Fruit fly (Drosophila melanogaster) whole organism, adult: Measurements from ENCODE around the gene CG10710.

Source experiments
- CG11617 ChIP-seq: fragments of 200-800 bp; sonication (Bioruptor generic); optimal IDR thresholded peaks from 2 replicates; lab custom pipeline; 2017; ENCODE audit warnings: mild to moderate bottlenecking, missing biosample characterization, missing genetic modification reagents, missing genetic modification characterization
- CG12768 ChIP-seq: fragments of 200-800 bp; sonication (Bioruptor generic); optimal IDR thresholded peaks from 2 replicates; lab custom pipeline; 2017; ENCODE audit warnings: missing biosample characterization, missing genetic modification characterization, mild to moderate bottlenecking, moderate library complexity, missing genetic modification reagents
- CG14711 ChIP-seq: fragments of 200-800 bp; sonication (Bioruptor generic); optimal IDR thresholded peaks from 2 replicates; lab custom pipeline; 2018; ENCODE audit warnings: missing biosample characterization, mild to moderate bottlenecking, missing genetic modification characterization, moderate library complexity
- CG1620 ChIP-seq: fragments of 200-800 bp; sonication (Bioruptor generic); optimal IDR thresholded peaks from 2 replicates; lab custom pipeline; 2016; ENCODE audit warnings: missing biosample characterization, missing genetic modification characterization
- CG33017 ChIP-seq: fragments of 200-800 bp; sonication (Bioruptor generic); optimal IDR thresholded peaks from 2 replicates; lab custom pipeline; 2018; ENCODE audit warnings: missing biosample characterization, mild to moderate bottlenecking, missing genetic modification characterization, moderate library complexity
- CG5204 ChIP-seq: fragments of 200-800 bp; sonication (Bioruptor generic); optimal IDR thresholded peaks from 2 replicates; lab custom pipeline; 2016; ENCODE audit warnings: missing biosample characterization, missing genetic modification characterization
- CG7045 ChIP-seq: fragments of 200-800 bp; sonication (Bioruptor generic); optimal IDR thresholded peaks from 2 replicates; lab custom pipeline; 2017; ENCODE audit warnings: missing biosample characterization, mild to moderate bottlenecking, missing genetic modification characterization
- CG7101 ChIP-seq: fragments of 200-800 bp; sonication (Bioruptor generic); optimal IDR thresholded peaks from 2 replicates; lab custom pipeline; 2018; ENCODE audit warnings: missing biosample characterization, mild to moderate bottlenecking, missing genetic modification characterization, moderate library complexity
- Clk ChIP-seq: fragments of 200-800 bp; sonication (Bioruptor generic); optimal IDR thresholded peaks from 2 replicates; lab custom pipeline; 2017; ENCODE audit warnings: missing biosample characterization, missing genetic modification characterization
- Crg-1 ChIP-seq: fragments of 200-800 bp; sonication (Bioruptor generic); optimal IDR thresholded peaks from 2 replicates; lab custom pipeline; 2016; ENCODE audit warnings: missing biosample characterization, missing genetic modification characterization
- Hr96 ChIP-seq: fragments of 200-800 bp; sonication (Bioruptor generic); optimal IDR thresholded peaks from 2 replicates; lab custom pipeline; 2016; ENCODE audit warnings: missing biosample characterization, missing genetic modification characterization
- Mnt ChIP-seq: fragments of 200-800 bp; sonication (Bioruptor generic); optimal IDR thresholded peaks from 2 replicates; lab custom pipeline; 2016; ENCODE audit warnings: missing biosample characterization, mild to moderate bottlenecking, missing genetic modification characterization
- bab1 ChIP-seq: fragments of 200-800 bp; sonication (Bioruptor generic); optimal IDR thresholded peaks from 3 replicates; lab custom pipeline; 2019; ENCODE audit warnings: missing biosample characterization, mild to moderate bottlenecking, missing genetic modification characterization, moderate library complexity
- cic ChIP-seq: fragments of 200-800 bp; sonication (Bioruptor generic); optimal IDR thresholded peaks from 2 replicates; lab custom pipeline; 2017; ENCODE audit warnings: missing biosample characterization, mild to moderate bottlenecking, missing genetic modification characterization, moderate library complexity
- cnc ChIP-seq, 2 experiments: fragments of >200 bp; optimal IDR thresholded peaks; 2 replicates each; lab custom pipeline; 2017
- kay ChIP-seq: fragments of 200-800 bp; sonication (Bioruptor generic); peaks from one replicate; lab custom pipeline; 2016; ENCODE audit warnings: missing biosample characterization, missing genetic modification characterization, borderline replicate concordance
- ovo ChIP-seq: fragments of 200-800 bp; sonication (Bioruptor generic); optimal IDR thresholded peaks from 2 replicates; lab custom pipeline; 2016; ENCODE audit warnings: missing biosample characterization, missing genetic modification characterization
- pad ChIP-seq: fragments of 200-800 bp; sonication (Bioruptor generic); optimal IDR thresholded peaks from 3 replicates; lab custom pipeline; 2017; ENCODE audit warnings: missing biosample characterization, missing genetic modification characterization, mild to moderate bottlenecking, moderate library complexity, missing genetic modification reagents
- tj ChIP-seq: fragments of 200-800 bp; sonication (Bioruptor generic); optimal IDR thresholded peaks from 3 replicates; lab custom pipeline; 2017; ENCODE audit warnings: missing biosample characterization, mild to moderate bottlenecking, missing genetic modification characterization, moderate library complexity
- toe ChIP-seq: fragments of 200-800 bp; sonication (Bioruptor generic); optimal IDR thresholded peaks from 2 replicates; lab custom pipeline; 2016; ENCODE audit warnings: missing biosample characterization, missing genetic modification characterization

CG10710 gene

DNA sequence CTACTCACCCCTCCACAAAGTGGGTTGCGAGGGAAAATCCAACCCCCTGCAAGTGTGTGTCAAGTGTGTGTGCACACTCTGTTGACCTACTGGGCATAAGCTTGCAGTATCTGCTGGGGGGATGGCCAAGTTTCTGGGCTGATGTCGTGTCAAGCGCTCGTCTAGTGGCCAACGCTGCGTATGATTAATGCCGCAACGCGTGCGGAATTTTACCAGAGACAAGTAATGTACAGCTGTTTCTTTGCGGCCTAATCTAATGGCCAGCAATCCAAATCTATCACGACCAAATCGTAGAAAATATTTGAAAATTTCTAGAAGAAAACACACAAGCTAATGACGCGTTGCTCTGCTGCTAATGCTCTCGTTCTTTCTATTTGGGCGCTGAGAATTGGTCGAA lies 40.2 kb downstream of the CG10710 start:
- no peak for TF ChIP-seq bab1 (GFP tag; lab: Kevin White, UChicago)
- peak; percentile 8 for TF ChIP-seq CG12768 (GFP tag; lab: Kevin White, UChicago)

DNA sequence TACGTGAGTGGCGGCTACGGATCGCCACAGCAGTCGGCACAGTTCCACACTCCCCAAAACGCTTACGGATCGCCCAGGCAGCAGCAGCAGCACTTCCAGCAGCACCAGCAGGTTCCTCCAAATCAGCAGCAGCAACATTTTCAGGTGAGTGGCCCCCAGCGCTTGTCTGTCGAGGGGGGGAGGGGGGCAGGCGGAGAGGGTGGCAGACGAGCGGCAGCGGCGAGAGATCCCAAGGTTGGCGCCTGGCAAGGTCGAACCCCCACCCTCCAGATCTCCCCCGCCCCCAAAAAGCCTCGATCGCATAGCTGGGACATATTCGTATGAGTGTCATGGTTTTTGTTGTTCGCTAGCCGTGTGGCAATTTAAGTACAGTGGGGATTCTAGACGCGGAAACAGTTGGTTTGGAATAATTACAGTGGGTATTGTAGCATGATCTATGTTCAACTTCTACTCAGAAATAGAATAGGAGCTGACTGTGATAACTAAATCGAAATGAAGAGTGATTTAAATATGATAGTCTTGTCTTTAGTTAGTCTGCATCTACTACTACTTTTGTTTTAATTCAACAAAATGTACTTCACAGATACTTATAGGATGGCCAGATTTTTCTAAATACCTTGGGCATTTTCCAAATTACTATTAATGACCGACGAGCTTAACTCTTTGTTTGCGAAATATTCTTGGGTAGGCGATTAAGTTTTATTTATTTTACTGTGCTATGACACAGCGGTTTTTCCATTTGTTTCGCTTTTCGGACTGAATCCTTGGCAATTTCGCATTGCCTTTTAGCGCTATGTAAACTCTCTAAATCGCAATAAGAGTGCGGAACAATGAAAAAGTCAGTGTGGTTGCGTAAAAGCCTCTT lies 40.8 kb downstream of the CG10710 start:
- TF ChIP-seq pad (GFP tag; lab: Kevin White, UChicago) = no peak
- no peak for TF ChIP-seq kay (GFP tag; lab: Kevin White, UChicago)
- no peak for TF ChIP-seq toe (GFP tag; lab: Kevin White, UChicago)
- no peak for TF ChIP-seq Hr96
- no peak for TF ChIP-seq Mnt (GFP tag; lab: Kevin White, UChicago)
- peak in 1 of 2 experiments; percentile 71 for TF ChIP-seq cnc (optimal IDR thresholded peaks at IDR 0.05; lab: Kevin White, UChicago)
- TF ChIP-seq CG33017 (tag; lab: Kevin White, UChicago) = no peak
- TF ChIP-seq CG14711 = no peak

DNA sequence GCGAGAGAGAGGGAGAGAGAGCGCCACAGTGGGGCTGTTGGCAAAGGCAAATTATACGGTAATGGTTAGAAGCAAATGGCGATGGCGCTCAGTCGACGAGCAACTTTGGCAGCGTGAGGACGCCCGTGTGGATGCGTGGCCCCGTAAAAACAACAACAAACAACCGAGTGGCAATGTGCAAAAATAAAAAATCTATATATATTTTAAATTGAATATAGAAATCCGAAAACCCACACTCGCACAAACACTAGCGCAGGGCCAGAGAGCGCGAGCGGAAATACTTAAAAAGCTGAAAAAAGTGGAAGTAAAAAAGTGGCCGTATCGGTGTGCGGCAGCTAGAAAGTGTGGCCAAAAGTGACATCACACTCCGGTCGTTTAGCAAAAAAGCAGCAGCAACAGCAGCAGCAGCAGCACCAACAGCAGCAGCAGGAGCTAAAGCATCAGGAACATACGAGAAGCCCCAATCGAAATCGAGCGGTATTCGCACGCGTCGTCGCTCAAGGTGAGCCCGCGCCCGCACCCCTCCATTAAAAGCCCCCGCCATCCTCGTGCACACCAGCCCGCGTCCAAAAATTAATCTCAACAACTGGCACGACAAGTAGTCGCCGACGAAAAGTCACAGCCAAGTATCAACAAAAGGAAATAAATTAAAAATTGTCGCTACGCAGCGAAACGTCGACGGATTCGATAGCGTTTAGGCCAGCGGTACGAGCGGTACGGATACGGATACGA lies 41.8 kb downstream of the CG10710 start, which contains the start of gene stv:
TSS of gene stv (plus strand) at position 89 of the 732 bp plus-strand sequence.
- TF ChIP-seq toe (GFP tag; lab: Kevin White, UChicago) (no peak), CG33017 (tag; lab: Kevin White, UChicago) (peak; percentile 18), CG7045 (GFP tag; lab: Kevin White, UChicago) (no peak), kay (GFP tag; lab: Kevin White, UChicago) (no peak), Clk (GFP tag; lab: Kevin White, UChicago) (no peak), Crg-1 (no peak), tj (GFP tag; lab: Kevin White, UChicago) (no peak)

DNA sequence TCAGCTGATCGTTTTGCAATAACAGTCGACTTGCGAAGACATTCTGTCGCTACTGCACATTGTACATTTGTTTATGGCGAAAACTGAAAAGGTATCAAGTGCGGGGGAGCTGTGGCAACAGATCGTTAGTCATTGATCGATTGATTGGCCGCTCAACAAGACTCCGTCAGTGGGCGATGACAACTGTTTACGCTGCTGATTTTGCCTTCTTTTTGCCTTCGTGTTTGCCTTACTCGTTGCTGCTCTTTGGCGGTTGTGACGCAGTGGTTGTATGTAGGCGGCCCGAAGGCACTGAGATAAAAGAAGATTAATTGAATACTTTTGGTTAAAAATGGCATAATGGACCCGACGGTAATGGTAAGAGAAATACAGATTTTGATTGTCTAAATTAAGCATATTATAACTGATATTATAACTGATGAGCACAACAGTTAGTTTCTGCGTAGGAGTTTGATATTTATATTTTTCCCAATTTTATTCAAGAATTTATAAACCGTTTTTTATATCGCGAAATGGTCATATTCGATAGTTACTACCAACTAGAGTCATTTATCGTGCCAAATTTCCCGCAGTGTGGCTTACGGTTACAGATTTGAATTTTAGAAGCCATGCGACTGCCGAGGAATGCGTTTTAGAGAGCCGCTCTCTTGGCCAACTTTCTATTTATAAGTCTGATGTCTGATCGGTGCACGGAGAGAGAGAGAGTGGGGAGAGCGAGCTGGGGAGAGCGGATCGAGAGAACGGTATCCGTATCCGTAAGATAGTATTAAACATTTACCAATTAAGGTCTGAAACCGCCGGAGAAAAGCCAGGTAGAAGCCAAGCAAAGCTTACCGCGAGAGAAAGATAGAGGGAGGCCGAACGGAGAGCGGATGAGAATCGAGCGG lies 42.6 kb downstream of the CG10710 start:
- TF ChIP-seq CG14711 (peak; percentile 69), cic (GFP tag; lab: Kevin White, UChicago) (peak; percentile 26), pad (GFP tag; lab: Kevin White, UChicago) (peak; percentile 59), ovo (GFP tag; lab: Kevin White, UChicago) (no peak), CG33017 (tag; lab: Kevin White, UChicago) (peak; percentile 76), Clk (GFP tag; lab: Kevin White, UChicago) (peak; percentile 75), CG12768 (GFP tag; lab: Kevin White, UChicago) (peak; percentile 79), toe (GFP tag; lab: Kevin White, UChicago) (peak; percentile 57), tj (GFP tag; lab: Kevin White, UChicago) (peak; percentile 73), CG1620 (GFP tag; lab: Kevin White, UChicago) (peak; percentile 52), kay (GFP tag; lab: Kevin White, UChicago) (peak; percentile 98), Mnt (GFP tag; lab: Kevin White, UChicago) (peak; percentile 50), CG11617 (GFP tag; lab: Kevin White, UChicago) (peak; percentile 88), bab1 (GFP tag; lab: Kevin White, UChicago) (peak; percentile 69), CG7101 (tag; lab: Kevin White, UChicago) (peak; percentile 83), Hr96 (peak; percentile 32), cnc (optimal IDR thresholded peaks at IDR 0.05; lab: Kevin White, UChicago) (no peak), CG7045 (GFP tag; lab: Kevin White, UChicago) (peak; percentile 93), Crg-1 (peak; percentile 10), CG5204 (peak; percentile 81)

DNA sequence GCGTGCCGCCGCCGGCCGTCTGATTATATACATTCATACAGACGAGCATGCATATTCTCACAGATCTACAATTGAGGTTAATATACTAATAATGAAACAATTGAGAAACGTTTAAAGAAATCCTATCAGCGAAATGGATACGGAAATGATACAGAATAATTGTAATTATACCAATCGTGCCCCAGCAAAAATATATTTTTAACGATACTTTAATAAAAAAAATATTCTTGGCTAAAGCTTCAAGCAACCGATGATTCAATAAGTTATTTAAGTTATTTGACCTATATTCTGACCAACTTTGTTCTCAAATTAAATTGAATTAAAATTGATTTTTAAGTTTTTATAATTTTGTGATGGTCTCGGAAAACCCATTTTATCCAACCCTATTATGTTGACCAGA lies 43.3 kb downstream of the CG10710 start:
- TF ChIP-seq CG33017 (tag; lab: Kevin White, UChicago) (no peak), tj (GFP tag; lab: Kevin White, UChicago) (no peak), Hr96 (no peak), cnc (optimal IDR thresholded peaks at IDR 0.05; lab: Kevin White, UChicago) (no peak), ovo (GFP tag; lab: Kevin White, UChicago) (no peak), cic (GFP tag; lab: Kevin White, UChicago) (no peak), Crg-1 (no peak), CG7101 (tag; lab: Kevin White, UChicago) (no peak), CG5204 (no peak), toe (GFP tag; lab: Kevin White, UChicago) (no peak), Clk (GFP tag; lab: Kevin White, UChicago) (no peak), pad (GFP tag; lab: Kevin White, UChicago) (no peak), bab1 (GFP tag; lab: Kevin White, UChicago) (no peak), CG14711 (no peak), Mnt (GFP tag; lab: Kevin White, UChicago) (no peak), kay (GFP tag; lab: Kevin White, UChicago) (no peak)
